Worm (Caenorhabditis elegans): ENCODE measurements around the gene R151.2.

The R151.2 gene

ce11 chrIII:7165276-7165675, 44.5 kb upstream of the R151.2 start:
- TF ChIP-seq ztf-11 (tag; optimal IDR thresholded peaks at IDR 0.05) (no peak), zip-8 (tag; optimal IDR thresholded peaks at IDR 0.05) (no peak), elt-1 (tag; optimal IDR thresholded peaks at IDR 0.05; ENCODE audit: borderline replicate concordance, insufficient read depth) (no peak), ceh-43 (GFP tag; optimal IDR thresholded peaks at IDR 0.05) (no peak), elt-3 (tag; optimal IDR thresholded peaks at IDR 0.05) (no peak), mep-1 (tag; optimal IDR thresholded peaks at IDR 0.05) (no peak), pha-4 (tag; optimal IDR thresholded peaks at IDR 0.05) (no peak), nhr-28 (tag; optimal IDR thresholded peaks at IDR 0.05) (no peak), blmp-1 (tag; optimal IDR thresholded peaks at IDR 0.05) (no peak), cnd-1 (tag; optimal IDR thresholded peaks at IDR 0.05) (no peak), sem-2 (GFP tag; optimal IDR thresholded peaks at IDR 0.05) (no peak), lsy-2 (tag; optimal IDR thresholded peaks at IDR 0.05) (no peak), mls-2 (tag; optimal IDR thresholded peaks at IDR 0.05) (no peak), hlh-1 (tag; optimal IDR thresholded peaks at IDR 0.05) (no peak), ham-2 (GFP tag; optimal IDR thresholded peaks at IDR 0.05) (no peak), nhr-76 (tag; optimal IDR thresholded peaks at IDR 0.05) (no peak)

ce11 chrIII:7165816-7166229, 43.9 kb upstream of the R151.2 start:
- TF ChIP-seq drap-1 (GFP tag; optimal IDR thresholded peaks at IDR 0.05) = no peak
- TF ChIP-seq ztf-11 (tag; optimal IDR thresholded peaks at IDR 0.05) = no peak
- peak; percentile 10 for TF ChIP-seq ces-1 (GFP tag; optimal IDR thresholded peaks at IDR 0.05)
- no peak for TF ChIP-seq elt-1 (tag; optimal IDR thresholded peaks at IDR 0.05; ENCODE audit: borderline replicate concordance, insufficient read depth)
- no peak for TF ChIP-seq elt-3 (tag; optimal IDR thresholded peaks at IDR 0.05)
- no peak for TF ChIP-seq lin-32 (GFP tag; optimal IDR thresholded peaks at IDR 0.05)

- TF ChIP-seq nhr-2 (tag; optimal IDR thresholded peaks at IDR 0.05) (no peak), drap-1 (GFP tag; optimal IDR thresholded peaks at IDR 0.05) (peak; percentile 11), lsy-2 (tag; optimal IDR thresholded peaks at IDR 0.05) (no peak), nhr-237 (tag; optimal IDR thresholded peaks at IDR 0.05) (peak; percentile 6), nhr-12 (tag; optimal IDR thresholded peaks at IDR 0.05) (no peak)
Observed at ce11 chrIII:7166664-7167567, 42.9 kb upstream of the R151.2 start.

DNA sequence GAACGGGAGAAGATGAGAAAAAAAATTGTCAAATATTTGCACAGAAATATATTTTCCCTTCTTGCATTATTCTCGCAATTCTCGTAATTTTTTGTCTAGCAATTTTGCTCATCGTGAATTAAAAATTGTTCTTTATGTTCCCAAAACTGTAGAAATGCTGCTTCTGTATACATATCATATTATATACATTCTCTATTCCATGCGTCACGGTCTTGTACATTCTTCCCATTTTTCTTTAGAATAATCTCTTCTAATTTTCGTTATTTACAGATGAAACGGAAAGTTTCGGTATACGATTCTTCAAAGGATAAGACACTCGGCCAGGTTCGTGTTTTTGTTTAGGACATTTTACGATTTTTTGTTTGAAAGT, 42.2 kb upstream of the R151.2 start, which contains the start of gene acs-4:
Gene acs-4 (plus strand): TSS at position 271 of the 370 bp plus-strand sequence.
- TF ChIP-seq nhr-76 (tag; optimal IDR thresholded peaks at IDR 0.05) (no peak), tbx-8 (GFP tag; optimal IDR thresholded peaks at IDR 0.05) (no peak), lin-32 (GFP tag; optimal IDR thresholded peaks at IDR 0.05) (no peak), pha-4 (tag; optimal IDR thresholded peaks at IDR 0.05) (no peak), zip-8 (tag; optimal IDR thresholded peaks at IDR 0.05) (no peak), lin-13 (tag; optimal IDR thresholded peaks at IDR 0.05) (no peak), nhr-28 (tag; optimal IDR thresholded peaks at IDR 0.05) (no peak), cnd-1 (tag; optimal IDR thresholded peaks at IDR 0.05) (no peak), ces-1 (GFP tag; optimal IDR thresholded peaks at IDR 0.05) (no peak), lsy-2 (tag; optimal IDR thresholded peaks at IDR 0.05) (no peak)

- TF ChIP-seq elt-3 (tag; optimal IDR thresholded peaks at IDR 0.05) = no peak
Observed at ce11 chrIII:7170090-7170489, 39.7 kb upstream of the R151.2 start.

- TF ChIP-seq snpc-4 (tag; optimal IDR thresholded peaks at IDR 0.05) (no peak), tbx-8 (GFP tag; optimal IDR thresholded peaks at IDR 0.05) (no peak), unc-62 (GFP tag; optimal IDR thresholded peaks at IDR 0.05) (no peak), ceh-39 (tag; optimal IDR thresholded peaks at IDR 0.05) (no peak), unc-39 (tag; optimal IDR thresholded peaks at IDR 0.05) (no peak), cnd-1 (tag; optimal IDR thresholded peaks at IDR 0.05) (no peak), blmp-1 (tag; optimal IDR thresholded peaks at IDR 0.05) (no peak), ham-2 (GFP tag; optimal IDR thresholded peaks at IDR 0.05) (no peak), lin-13 (tag; optimal IDR thresholded peaks at IDR 0.05) (no peak), sem-2 (GFP tag; optimal IDR thresholded peaks at IDR 0.05) (no peak), nhr-76 (tag; optimal IDR thresholded peaks at IDR 0.05) (no peak), ceh-83 (GFP tag; optimal IDR thresholded peaks at IDR 0.05) (no peak), nhr-12 (tag; optimal IDR thresholded peaks at IDR 0.05) (no peak), pha-4 (tag; optimal IDR thresholded peaks at IDR 0.05) (no peak), lin-32 (GFP tag; optimal IDR thresholded peaks at IDR 0.05) (no peak), nhr-2 (tag; optimal IDR thresholded peaks at IDR 0.05) (no peak)
Observed at ce11 chrIII:7178497-7178896, 31.3 kb upstream of the R151.2 start.

Data from whole organism, mixed stage, embryonic.